Fruit fly (Drosophila melanogaster): ENCODE results near the gene Edem2.

Gene Edem2

dm6 chr2L:13145035-13145683 is 46.8 kb upstream of the Edem2 start (continued):
- TF ChIP-seq bcd (GFP tag; optimal IDR thresholded peaks at IDR 0.05) (peak; percentile 71), CG1024 (GFP tag; IDR thresholded peaks at IDR 0.05) (no peak), dan (GFP tag; IDR thresholded peaks at IDR 0.05) (no peak), CG2129 (GFP tag; IDR thresholded peaks at IDR 0.05; ENCODE audit: partially characterized antibody) (no peak), so (GFP tag; IDR thresholded peaks at IDR 0.05) (peak; percentile 77; the same call in 2 of the 3 replicates), CG43689 (GFP tag; IDR thresholded peaks at IDR 0.05) (peak; percentile 49; the same call in 1 of the 2 replicates), CG3995 (GFP tag; optimal IDR thresholded peaks at IDR 0.05) (peak; percentile 29), B-H1 (GFP tag; IDR thresholded peaks at IDR 0.05) (peak; percentile 50; the same call in 1 of the 3 replicates), lab (GFP tag; optimal IDR thresholded peaks at IDR 0.05) (peak; percentile 90), CG1233 (GFP tag; optimal IDR thresholded peaks at IDR 0.05) (peak; percentile 54), CG13894 (tag; optimal IDR thresholded peaks at IDR 0.05) (peak; percentile 71), CG11560 (tag; IDR thresholded peaks at IDR 0.05) (0 out of 3 replicates have a peak, but pooled peaks have one; percentile 56), ab (GFP tag; optimal IDR thresholded peaks at IDR 0.05) (no peak), CG11504 (tag; optimal IDR thresholded peaks at IDR 0.05) (peak; percentile 88), CG8388 (GFP tag; optimal IDR thresholded peaks at IDR 0.05) (peak; percentile 27), Hey (tag; optimal IDR thresholded peaks at IDR 0.05) (no peak), ara (GFP tag; IDR thresholded peaks at IDR 0.05) (no peak), Abd-B (GFP tag; optimal IDR thresholded peaks at IDR 0.05) (peak; percentile 76), E2f1 (GFP tag; IDR thresholded peaks at IDR 0.05) (peak; percentile 74), tup (GFP tag; optimal IDR thresholded peaks at IDR 0.05) (peak; percentile 29), salm (tag; optimal IDR thresholded peaks at IDR 0.05) (no peak), hkb (optimal IDR thresholded peaks at IDR 0.05) (no peak), hkb (GFP tag; IDR thresholded peaks at IDR 0.05) (peak; percentile 85), CoRest (tag; optimal IDR thresholded peaks at IDR 0.05) (peak; percentile 87), CG11247 (GFP tag; IDR thresholded peaks at IDR 0.05) (peak; percentile 79), CG14710 (tag; optimal IDR thresholded peaks at IDR 0.05) (no peak), CG17802 (tag; optimal IDR thresholded peaks at IDR 0.05) (no peak), Hmx (GFP tag; optimal IDR thresholded peaks at IDR 0.05) (peak; percentile 4), CG4707 (GFP tag; optimal IDR thresholded peaks at IDR 0.05) (no peak), jing (GFP tag; optimal IDR thresholded peaks at IDR 0.05) (no peak), chn (GFP tag; optimal IDR thresholded peaks at IDR 0.05) (peak; percentile 45), Doc2 (GFP tag; IDR thresholded peaks at IDR 0.05) (peak; percentile 47; the same call in 1 of the 2 replicates), Rfx (GFP tag; IDR thresholded peaks at IDR 0.05) (peak; percentile 93), inv (GFP tag; IDR thresholded peaks at IDR 0.05; ENCODE audit: partially characterized antibody) (no peak), CG33557 (GFP tag; optimal IDR thresholded peaks at IDR 0.05) (no peak), gcm2 (GFP tag; optimal IDR thresholded peaks at IDR 0.05) (no peak), aop (GFP tag; IDR thresholded peaks at IDR 0.05) (no peak), Nf-YA (GFP tag; IDR thresholded peaks at IDR 0.05) (peak; percentile 54; the same call in 1 of the 2 replicates), CG34422 (GFP tag; IDR thresholded peaks at IDR 0.05) (peak; percentile 79), Taf1 (GFP tag; IDR thresholded peaks at IDR 0.05) (0 out of 2 replicates have a peak, but pooled peaks have one; percentile 39), ewg (GFP tag; optimal IDR thresholded peaks at IDR 0.05) (peak; percentile 23), CG3407 (GFP tag; optimal IDR thresholded peaks at IDR 0.05) (no peak), CG32772 (GFP tag; IDR thresholded peaks at IDR 0.05) (peak; percentile 47), NC2β (GFP tag; optimal IDR thresholded peaks at IDR 0.05) (no peak), CG4360 (GFP tag; IDR thresholded peaks at IDR 0.05) (no peak), CG8290 (GFP tag; optimal IDR thresholded peaks at IDR 0.05) (no peak), CG8290 (tag; optimal IDR thresholded peaks at IDR 0.05) (peak in 1 of 2 experiments; percentile 42), CG10366 (GFP tag; IDR thresholded peaks at IDR 0.05) (peak; percentile 69), prd (optimal IDR thresholded peaks at IDR 0.05) (no peak), prd (GFP tag; IDR thresholded peaks at IDR 0.05) (peak; percentile 82), ro (GFP tag; IDR thresholded peaks at IDR 0.05) (no peak)
